Fruit fly (Drosophila melanogaster) whole organism, embryonic: ENCODE results near the gene Tbca.

Source experiments
- ATbp ChIP-seq: fragments of 200-800 bp; sonication (Bioruptor generic); optimal IDR thresholded peaks from 2 replicates; lab custom pipeline; 2017; ENCODE audit warnings: missing biosample characterization, mild to moderate bottlenecking, missing genetic modification characterization, missing genetic modification reagents
- Abd-B ChIP-seq: fragments of 200-800 bp; sonication (Bioruptor generic); optimal IDR thresholded peaks from 2 replicates; lab custom pipeline; 2018; ENCODE audit warnings: missing biosample characterization, mild to moderate bottlenecking, missing genetic modification characterization, moderate library complexity
- CG10321 ChIP-seq: fragments of 200-800 bp; sonication (Bioruptor generic); IDR thresholded peaks from 2 replicates; pipeline ENCODE4 v1.3.6; 2022; ENCODE audit warnings: missing biosample characterization, missing genetic modification characterization
- CG10462 ChIP-seq: fragments of 200-800 bp; sonication (Bioruptor generic); optimal IDR thresholded peaks from 2 replicates; lab custom pipeline; 2016; ENCODE audit warnings: missing biosample characterization, missing genetic modification characterization
- CG14965 ChIP-seq: fragments of 200-800 bp; sonication (Bioruptor generic); optimal IDR thresholded peaks from 2 replicates; lab custom pipeline; 2016; ENCODE audit warnings: missing biosample characterization, missing genetic modification characterization, borderline replicate concordance
- CG16813 ChIP-seq: fragments of 200-800 bp; sonication (Bioruptor generic); IDR thresholded peaks from 3 replicates; pipeline ENCODE4 v1.3.6; 2022; ENCODE audit warnings: missing biosample characterization, missing genetic modification characterization; ENCODE audit not compliant: partially characterized antibody
- CG1832 ChIP-seq: fragments of 200-800 bp; sonication (Bioruptor generic); optimal IDR thresholded peaks from 2 replicates; lab custom pipeline; 2017; ENCODE audit warnings: missing biosample characterization, mild to moderate bottlenecking, missing genetic modification characterization, inconsistent platforms
- CG18764 ChIP-seq: fragments of 200-800 bp; sonication (Bioruptor generic); optimal IDR thresholded peaks from 3 replicates; lab custom pipeline; 2016; ENCODE audit warnings: missing biosample characterization, missing genetic modification characterization
- CG2712 ChIP-seq: fragments of 200-800 bp; optimal IDR thresholded peaks from 3 replicates; lab custom pipeline; 2019; ENCODE audit warnings: missing biosample characterization, mild to moderate bottlenecking, missing genetic modification characterization, moderate library complexity
- CG2889 ChIP-seq: fragments of 200-800 bp; sonication (Bioruptor generic); IDR thresholded peaks from 3 replicates; pipeline ENCODE4 v1.3.6; 2022; ENCODE audit warnings: missing biosample characterization, missing genetic modification characterization
- CG32532 ChIP-seq: fragments of 200-800 bp; sonication (Bioruptor generic); IDR thresholded peaks from 2 replicates; pipeline ENCODE4 v1.3.6; 2022; ENCODE audit warnings: missing biosample characterization, missing genetic modification characterization
- CG33213 ChIP-seq: fragments of 200-800 bp; sonication (Bioruptor generic); optimal IDR thresholded peaks from 3 replicates; lab custom pipeline; 2016; ENCODE audit warnings: missing biosample characterization, missing genetic modification characterization
- CG34224 ChIP-seq: fragments of 200-800 bp; sonication (Bioruptor generic); IDR thresholded peaks from 3 replicates; pipeline ENCODE4 v1.3.6; 2022; ENCODE audit warnings: missing biosample characterization, missing genetic modification characterization; ENCODE audit not compliant: partially characterized antibody
- CG34422 ChIP-seq: fragments of 200-800 bp; sonication (Bioruptor generic); IDR thresholded peaks from 3 replicates; pipeline ENCODE4 v1.3.6; 2022; ENCODE audit warnings: missing biosample characterization, missing genetic modification characterization
- CG6654 ChIP-seq: fragments of 200-800 bp; sonication (Bioruptor generic); optimal IDR thresholded peaks from 2 replicates; lab custom pipeline; 2017; ENCODE audit warnings: missing biosample characterization, mild to moderate bottlenecking, missing genetic modification characterization
- CG7963 ChIP-seq: fragments of 200-800 bp; sonication (Bioruptor generic); IDR thresholded peaks from 3 replicates; pipeline ENCODE4 v1.3.6; 2022; ENCODE audit warnings: missing biosample characterization, missing genetic modification characterization; ENCODE audit not compliant: partially characterized antibody
- Deaf1 ChIP-seq: fragments of 200-800 bp; optimal IDR thresholded peaks from 3 replicates; lab custom pipeline; 2019; ENCODE audit warnings: missing biosample characterization, mild to moderate bottlenecking, missing genetic modification characterization, moderate library complexity
- Doc3 ChIP-seq: fragments of 200-800 bp; sonication (Bioruptor generic); IDR thresholded peaks from 3 replicates; pipeline ENCODE4 v1.3.6; 2022; ENCODE audit warnings: missing biosample characterization, missing genetic modification characterization; ENCODE audit not compliant: partially characterized antibody
- HmgD ChIP-seq: fragments of 200-800 bp; sonication (Bioruptor generic); optimal IDR thresholded peaks from 3 replicates; lab custom pipeline; 2016; ENCODE audit warnings: missing biosample characterization, missing genetic modification characterization
- Hsf ChIP-seq: fragments of 200-800 bp; sonication (Bioruptor generic); optimal IDR thresholded peaks from 3 replicates; lab custom pipeline; 2016; ENCODE audit warnings: missing biosample characterization, missing genetic modification characterization
- Kr ChIP-seq: fragments of 200-800 bp; sonication (Bioruptor generic); optimal IDR thresholded peaks from 2 replicates; lab custom pipeline; 2017; ENCODE audit warnings: missing biosample characterization, mild to moderate bottlenecking, missing genetic modification characterization
- Lim3 ChIP-seq: fragments of 200-800 bp; sonication (Bioruptor generic); IDR thresholded peaks from 2 replicates; pipeline ENCODE4 v1.3.6; 2022; ENCODE audit warnings: missing biosample characterization, missing genetic modification characterization
- MBD-R2 ChIP-seq: fragments of 200-800 bp; sonication (Bioruptor generic); IDR thresholded peaks from 2 replicates; pipeline ENCODE4 v1.3.6; 2022; ENCODE audit warnings: missing biosample characterization, missing genetic modification characterization
- PHDP ChIP-seq: fragments of 200-800 bp; sonication (Bioruptor generic); optimal IDR thresholded peaks from 3 replicates; lab custom pipeline; 2018; ENCODE audit warnings: missing biosample characterization, mild to moderate bottlenecking, missing genetic modification characterization, moderate library complexity
- ara ChIP-seq: fragments of 200-800 bp; sonication (Bioruptor generic); IDR thresholded peaks from 2 replicates; pipeline ENCODE4 v1.3.6; 2022; ENCODE audit warnings: missing biosample characterization, missing genetic modification characterization
- bbx ChIP-seq: fragments of 200-800 bp; sonication (Bioruptor generic); IDR thresholded peaks from 2 replicates; pipeline ENCODE4 v1.3.6; 2022; ENCODE audit warnings: missing biosample characterization, missing genetic modification characterization; ENCODE audit not compliant: partially characterized antibody
- btn ChIP-seq: fragments of 200-800 bp; sonication (Bioruptor generic); optimal IDR thresholded peaks from 2 replicates; lab custom pipeline; 2016; ENCODE audit warnings: missing biosample characterization, missing genetic modification characterization
- cas ChIP-seq: fragments of 200-800 bp; sonication (Bioruptor generic); IDR thresholded peaks from 2 replicates; pipeline ENCODE4 v1.3.6; 2022; ENCODE audit warnings: missing biosample characterization, missing genetic modification characterization
- chinmo ChIP-seq: fragments of 200-800 bp; sonication (Bioruptor generic); IDR thresholded peaks from 4 replicates; pipeline ENCODE4 v1.3.6; 2022; ENCODE audit warnings: missing biosample characterization, missing genetic modification characterization; ENCODE audit not compliant: partially characterized antibody
- chn ChIP-seq: fragments of 200-800 bp; sonication (Bioruptor generic); optimal IDR thresholded peaks from 2 replicates; lab custom pipeline; 2016; ENCODE audit warnings: missing biosample characterization, missing genetic modification characterization
- dati ChIP-seq: fragments of 200-800 bp; sonication (Bioruptor generic); IDR thresholded peaks from 2 replicates; pipeline ENCODE4 v1.3.6; 2022; ENCODE audit warnings: missing biosample characterization, missing genetic modification characterization
- esg ChIP-seq: fragments of 200-800 bp; sonication (Bioruptor generic); conservative IDR thresholded peaks from 2 replicates; pipeline ENCODE4 v1.3.6; 2022; ENCODE audit warnings: missing biosample characterization, missing genetic modification characterization
- klu ChIP-seq: fragments of 200-800 bp; sonication (Bioruptor generic); IDR thresholded peaks from 2 replicates; pipeline ENCODE4 v1.3.6; 2022; ENCODE audit warnings: missing biosample characterization, missing genetic modification characterization
- nerfin-1 ChIP-seq: fragments of 200-800 bp; sonication (Bioruptor generic); optimal IDR thresholded peaks from 3 replicates; lab custom pipeline; 2019; ENCODE audit warnings: missing biosample characterization, mild to moderate bottlenecking, missing genetic modification characterization, moderate library complexity
- nmo ChIP-seq: fragments of 200-800 bp; sonication (Bioruptor generic); optimal IDR thresholded peaks from 2 replicates; lab custom pipeline; 2018; ENCODE audit warnings: missing biosample characterization, mild to moderate bottlenecking, missing genetic modification characterization, moderate library complexity
- odd ChIP-seq: fragments of 200-800 bp; sonication (Bioruptor generic); optimal IDR thresholded peaks from 2 replicates; lab custom pipeline; 2017; ENCODE audit warnings: missing biosample characterization, mild to moderate bottlenecking, missing genetic modification characterization
- onecut ChIP-seq: fragments of 200-800 bp; sonication (Bioruptor generic); IDR thresholded peaks from 2 replicates; pipeline ENCODE4 v1.3.6; 2022; ENCODE audit warnings: missing biosample characterization, missing genetic modification characterization
- peb ChIP-seq: fragments of 200-800 bp; sonication (Bioruptor generic); IDR thresholded peaks from 2 replicates; pipeline ENCODE4 v1.3.6; 2022; ENCODE audit warnings: missing biosample characterization, missing genetic modification characterization
- pzg ChIP-seq: fragments of 200-800 bp; sonication (Bioruptor generic); optimal IDR thresholded peaks from 3 replicates; lab custom pipeline; 2018; ENCODE audit warnings: missing biosample characterization, mild to moderate bottlenecking, missing genetic modification characterization, moderate library complexity
- ranshi ChIP-seq: fragments of 200-800 bp; sonication (Bioruptor generic); IDR thresholded peaks from 2 replicates; pipeline ENCODE4 v1.3.6; 2022; ENCODE audit warnings: missing biosample characterization, missing genetic modification characterization
- rib ChIP-seq: fragments of 200-800 bp; sonication (Bioruptor generic); IDR thresholded peaks from 2 replicates; pipeline ENCODE4 v1.3.6; 2022; ENCODE audit warnings: missing biosample characterization, missing genetic modification characterization
- sens ChIP-seq: fragments of 200-800 bp; sonication (Bioruptor generic); peaks from one replicate; lab custom pipeline; 2016; ENCODE audit warnings: missing biosample characterization, missing genetic modification characterization
- stc ChIP-seq: fragments of 200-800 bp; sonication (Bioruptor generic); IDR thresholded peaks from 2 replicates; pipeline ENCODE4 v1.3.6; 2022; ENCODE audit warnings: missing biosample characterization, missing genetic modification characterization
- ttk ChIP-seq: fragments of 200-800 bp; sonication (Bioruptor generic); IDR thresholded peaks from 2 replicates; pipeline ENCODE4 v2.1.2; 2022; ENCODE audit warnings: missing biosample characterization, missing genetic modification characterization

The Tbca gene

dm6 chr3R:31738060-31738619 is 5.2 kb upstream of the Tbca start, which contains the start of gene eEF1alpha2 (continued):
- TF ChIP-seq odd (GFP tag; lab: Kevin White, UChicago) (no peak), CG14965 (no peak), CG32532 (GFP tag; lab: Robert Waterston, UW) (no peak), HmgD (GFP tag; lab: Kevin White, UChicago) (no peak), CG16813 (GFP tag; lab: Robert Waterston, UW) (0 out of 3 replicates have a peak, but pooled peaks have one; percentile 22), nmo (no peak), rib (GFP tag; lab: Robert Waterston, UW) (no peak), esg (GFP tag; lab: Robert Waterston, UW) (no peak), stc (GFP tag; lab: Robert Waterston, UW) (no peak), CG2889 (GFP tag; lab: Robert Waterston, UW) (no peak), ttk (GFP tag; lab: Robert Waterston, UW) (no peak)

- TF ChIP-seq nerfin-1 (tag; lab: Kevin White, UChicago) (peak; percentile 96), Lim3 (GFP tag; lab: Robert Waterston, UW) (no peak), bbx (GFP tag; lab: Robert Waterston, UW) (peak; percentile 29; the same call in 1 of the 2 replicates), chn (GFP tag; lab: Kevin White, UChicago) (no peak), onecut (GFP tag; lab: Robert Waterston, UW) (peak; percentile 93), Kr (GFP tag; lab: Kevin White, UChicago) (peak; percentile 6), PHDP (tag; lab: Kevin White, UChicago) (no peak), CG33213 (GFP tag; lab: Kevin White, UChicago) (no peak), chinmo (GFP tag; lab: Robert Waterston, UW) (no peak), MBD-R2 (GFP tag; lab: Robert Waterston, UW) (peak; percentile 16; the same call in 1 of the 2 replicates), CG6654 (no peak), CG1832 (peak; percentile 72), CG10321 (GFP tag; lab: Robert Waterston, UW) (peak; percentile 53; the same call in 1 of the 2 replicates), Hsf (GFP tag; lab: Kevin White, UChicago) (no peak), CG34224 (GFP tag; lab: Robert Waterston, UW) (no peak), Deaf1 (tag; lab: Kevin White, UChicago) (peak; percentile 93), pzg (no peak), ranshi (no peak), CG7963 (GFP tag; lab: Robert Waterston, UW) (0 out of 3 replicates have a peak, but pooled peaks have one; percentile 38), ATbp (no peak), btn (GFP tag; lab: Kevin White, UChicago) (no peak), CG34422 (GFP tag; lab: Robert Waterston, UW) (0 out of 3 replicates have a peak, but pooled peaks have one; percentile 16), CG2712 (tag; lab: Kevin White, UChicago) (no peak), CG2889 (GFP tag; lab: Robert Waterston, UW) (no peak), CG10462 (GFP tag; lab: Kevin White, UChicago) (no peak), sens (peak; percentile 1), CG18764 (no peak), klu (GFP tag; lab: Robert Waterston, UW) (no peak), cas (GFP tag; lab: Robert Waterston, UW) (no peak), dati (no peak), ara (no peak), Abd-B (no peak), Doc3 (GFP tag; lab: Robert Waterston, UW) (no peak), peb (GFP tag; lab: Robert Waterston, UW) (no peak)
Observed at dm6 chr3R:31739067-31739786, 4.1 kb upstream of the Tbca start.
